Worm (Caenorhabditis elegans) whole organism, dauer: ENCODE measurements around the gene nep-21.
"Not testable (repeated sequence)": the region's sequence is repeated elsewhere in the genome, so short reads cannot be mapped to it uniquely, and the experiment has no call there.

Experiments used
- unc-62 ChIP-seq: sonication (generic microtip); optimal IDR thresholded peaks from 2 replicates; lab custom pipeline; 2017; ENCODE audit warnings: missing biosample characterization, missing genetic modification reagents, missing genetic modification characterization

The nep-21 gene

DNA sequence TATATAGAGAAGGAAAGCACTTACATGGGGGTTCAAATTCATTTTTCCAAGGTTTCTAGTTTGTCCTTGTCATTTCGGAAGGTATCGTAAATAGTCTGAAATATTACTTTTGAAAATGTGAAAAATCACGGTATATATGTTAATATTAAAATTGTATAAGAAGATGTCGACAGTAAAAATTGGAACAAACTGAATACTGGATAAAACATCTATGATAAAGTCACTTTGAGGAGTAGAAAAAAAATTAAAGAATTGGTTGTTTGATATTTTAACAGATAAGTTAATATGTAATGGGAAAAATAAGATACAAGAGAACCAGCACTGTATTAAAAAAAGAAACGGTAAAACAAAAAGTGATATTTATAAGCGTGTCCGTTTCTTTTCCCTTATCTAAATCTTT lies at the start of gene nep-21:
nep-21 (minus strand) TSS at position 101 of the 400 bp plus-strand sequence.
- no peak for TF ChIP-seq unc-62

DNA sequence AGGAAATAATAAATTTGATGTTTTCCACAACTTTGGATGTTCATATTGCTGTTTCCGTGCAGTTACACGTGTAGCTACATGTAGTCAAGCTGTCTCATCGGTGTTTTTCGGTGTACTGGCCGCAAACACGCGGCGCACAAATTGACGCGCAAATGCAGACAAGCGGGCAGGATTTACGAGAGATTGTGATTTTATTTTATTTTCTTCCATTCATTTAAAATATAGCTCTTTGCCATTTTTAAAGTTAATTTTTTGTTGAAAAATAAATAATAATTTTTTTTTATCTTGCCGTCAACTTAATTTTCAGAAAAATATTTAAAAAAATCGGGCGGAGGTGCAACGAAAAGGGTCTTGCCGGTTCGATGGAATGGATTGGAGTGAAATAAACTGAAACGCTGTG lies 48.0 kb upstream of the nep-21 start, which contains the start of gene F40G12.7:
F40G12.7 (plus strand) TSS at position 301 of the 400 bp plus-strand sequence.
- TF ChIP-seq unc-62 = not testable (repeated sequence)

DNA sequence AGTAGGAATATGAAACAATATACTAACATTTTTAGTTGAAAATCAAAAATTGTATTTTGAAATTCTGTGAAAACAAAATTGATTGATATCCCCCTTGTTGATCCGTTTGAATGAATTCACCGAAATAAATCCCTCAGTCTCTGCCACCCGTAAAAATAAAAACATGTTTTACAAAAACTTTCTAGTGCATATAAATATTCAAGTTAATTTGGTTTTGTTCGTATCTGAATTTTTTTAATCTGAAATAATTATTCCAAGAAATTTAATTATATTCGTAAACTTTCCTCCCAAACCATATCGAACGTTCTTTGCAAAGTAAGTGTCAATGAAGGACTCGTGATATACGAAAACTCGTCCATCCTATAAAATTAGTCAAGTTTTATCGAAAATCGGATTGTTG lies 46.7 kb upstream of the nep-21 start, which contains the start of gene F40G12.6:
F40G12.6 (minus strand) TSS at position 101 of the 400 bp plus-strand sequence.
- TF ChIP-seq unc-62 = no peak

DNA sequence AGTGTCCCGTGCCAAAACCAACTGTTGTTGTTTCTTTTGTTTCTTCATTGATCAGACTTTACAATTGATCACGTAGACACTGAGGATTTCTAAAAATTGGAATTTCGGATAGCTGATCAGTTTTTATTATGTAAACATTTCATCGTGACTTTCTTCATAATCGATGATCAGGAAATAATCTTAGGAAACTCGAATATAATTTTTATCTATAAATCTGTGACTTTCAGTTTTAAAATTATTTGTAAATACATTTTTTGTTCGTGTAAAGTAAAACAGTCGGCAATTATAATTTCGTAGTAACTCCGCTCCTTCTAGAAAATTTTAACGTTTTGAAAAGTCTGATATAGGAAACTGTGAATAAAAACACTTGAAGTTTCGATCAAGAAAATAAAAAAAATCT lies 44.5 kb upstream of the nep-21 start, which contains the start of gene F40G12.5:
F40G12.5 (minus strand) TSS at position 101 of the 400 bp plus-strand sequence.
- no peak for TF ChIP-seq unc-62

DNA sequence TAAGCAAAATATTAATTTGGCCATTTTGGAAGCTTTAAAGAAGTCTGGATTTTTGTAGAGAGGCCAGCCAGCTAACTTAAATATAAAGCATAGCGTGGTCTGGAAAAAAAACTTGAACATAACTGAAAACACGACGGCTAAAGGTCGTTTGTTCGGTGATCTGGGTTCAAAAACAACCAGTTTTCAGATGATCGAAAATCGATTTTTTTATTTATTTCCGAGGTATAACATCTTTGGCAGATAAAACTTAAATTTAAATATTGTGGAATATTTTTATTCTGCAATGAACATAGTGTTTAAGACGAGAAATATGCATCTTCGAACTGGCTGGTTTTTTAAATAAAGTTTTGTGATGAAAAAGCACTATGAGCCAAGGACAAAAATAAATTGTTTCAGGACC lies 42.3 kb upstream of the nep-21 start, which contains the start of gene F40G12.4:
F40G12.4 (minus strand) TSS at position 101 of the 400 bp plus-strand sequence.
- TF ChIP-seq unc-62 = no peak

DNA sequence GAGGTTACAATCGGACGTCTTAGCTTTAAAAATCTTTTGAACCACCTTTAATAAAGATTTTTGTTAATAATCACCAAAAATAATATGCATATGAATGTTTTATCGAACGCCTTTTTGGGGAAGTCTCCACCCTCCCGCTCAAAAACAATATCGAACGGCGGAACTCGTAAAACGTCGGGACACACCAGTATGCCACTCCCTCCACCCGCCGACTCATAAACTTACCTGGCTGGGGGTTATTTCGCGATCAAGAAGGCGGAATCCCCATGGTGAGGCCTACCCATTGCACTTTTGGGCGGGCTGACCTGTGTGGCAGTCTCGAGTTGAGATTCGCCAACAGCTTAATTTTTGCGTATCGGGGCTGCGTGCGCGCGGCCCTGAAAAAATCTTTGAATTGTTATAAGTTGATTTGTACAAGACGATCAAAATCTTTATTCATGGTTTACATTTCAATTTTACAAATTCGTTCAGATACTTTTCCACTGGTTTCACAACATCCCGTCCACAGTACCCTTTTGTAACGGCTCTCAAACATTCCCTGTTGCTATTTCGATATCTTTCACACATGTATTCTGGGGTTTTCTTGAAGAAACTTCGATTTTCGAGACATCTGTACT lies 41.2 kb upstream of the nep-21 start:
- no peak for TF ChIP-seq unc-62

DNA sequence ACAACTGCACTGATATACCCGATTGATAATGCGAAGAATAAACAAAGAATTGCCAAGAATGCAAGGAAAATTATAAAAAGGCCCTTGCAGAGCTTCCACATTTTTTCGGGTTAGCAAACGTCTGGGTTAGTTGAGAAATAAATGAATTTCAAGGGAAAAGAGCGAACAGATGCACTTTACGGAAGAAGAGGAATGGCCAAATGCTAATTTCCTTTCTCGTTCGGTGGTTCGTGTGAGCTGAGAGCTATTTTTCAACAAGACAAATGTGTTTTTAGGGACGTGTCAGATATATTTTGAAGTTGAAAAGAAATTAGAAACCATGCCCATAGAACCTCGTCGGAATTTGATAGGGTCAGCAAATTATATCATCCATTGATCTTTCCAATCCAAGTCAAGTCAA lies 34.6 kb upstream of the nep-21 start, which contains the start of gene F40G12.2:
F40G12.2 (minus strand) TSS at position 101 of the 400 bp plus-strand sequence.
- no peak for TF ChIP-seq unc-62

DNA sequence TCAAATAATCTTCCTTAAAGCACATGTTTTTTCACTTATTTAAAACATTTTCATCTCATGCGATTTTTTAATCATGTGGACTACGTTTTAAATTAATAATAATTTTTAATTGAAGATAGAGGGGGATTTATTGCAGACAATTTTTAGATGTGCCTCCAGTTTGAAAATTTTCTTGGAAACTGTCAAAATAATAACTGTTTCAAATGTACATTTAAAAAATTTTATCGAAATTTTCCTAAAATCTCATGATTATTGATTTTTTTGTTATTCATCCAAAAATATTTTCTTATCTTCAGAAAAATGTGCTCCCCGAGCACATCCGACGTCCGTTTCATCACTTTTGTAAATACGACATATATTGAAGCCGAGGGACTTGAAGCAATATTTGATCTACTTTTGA lies 30.5 kb upstream of the nep-21 start, which contains the start of gene sre-8:
sre-8 (plus strand) TSS at position 301 of the 400 bp plus-strand sequence.
- TF ChIP-seq unc-62 = no peak

DNA sequence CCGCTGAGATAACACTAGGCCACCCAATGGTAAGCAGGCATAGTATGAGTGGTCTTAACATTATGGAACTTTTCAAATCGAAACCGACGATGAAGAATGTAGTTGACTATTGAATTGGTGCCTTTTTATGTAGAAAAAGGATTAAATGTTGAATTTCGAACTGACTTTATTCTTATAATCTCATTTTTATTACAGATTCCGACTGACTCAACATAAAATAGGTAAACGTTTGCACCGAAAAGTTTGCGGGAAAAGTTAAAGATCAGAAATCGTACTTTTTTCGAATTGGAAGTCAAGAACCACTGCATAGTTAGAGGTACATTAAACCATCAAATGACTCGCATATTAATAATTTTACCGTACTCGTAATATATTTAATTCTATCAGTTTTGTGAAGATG lies 27.9 kb upstream of the nep-21 start, which contains the start of gene K02E11.7:
K02E11.7 (minus strand) TSS at position 101 of the 400 bp plus-strand sequence.
- no peak for TF ChIP-seq unc-62

DNA sequence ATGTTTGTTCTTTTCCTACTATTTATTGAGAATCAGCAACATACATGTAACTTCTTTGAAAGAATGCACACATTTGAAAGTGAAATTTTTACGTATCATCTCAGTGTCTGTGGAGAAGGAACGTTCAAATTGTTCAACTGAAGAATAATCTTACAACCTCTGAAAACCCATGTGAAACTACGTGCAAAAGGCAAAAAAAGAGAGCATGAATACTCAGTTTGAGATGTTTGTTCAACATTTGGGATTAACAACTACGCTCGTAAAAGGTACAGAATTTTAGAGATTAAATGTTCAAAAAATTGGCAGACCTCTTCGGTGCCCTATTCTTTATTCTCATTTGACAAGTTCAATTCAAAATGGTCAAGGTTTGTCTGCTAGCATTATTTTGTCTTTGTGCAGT lies 25.8 kb upstream of the nep-21 start, which contains the start of gene K02E11.5:
K02E11.5 (plus strand) TSS at position 301 of the 400 bp plus-strand sequence.
- no peak for TF ChIP-seq unc-62

DNA sequence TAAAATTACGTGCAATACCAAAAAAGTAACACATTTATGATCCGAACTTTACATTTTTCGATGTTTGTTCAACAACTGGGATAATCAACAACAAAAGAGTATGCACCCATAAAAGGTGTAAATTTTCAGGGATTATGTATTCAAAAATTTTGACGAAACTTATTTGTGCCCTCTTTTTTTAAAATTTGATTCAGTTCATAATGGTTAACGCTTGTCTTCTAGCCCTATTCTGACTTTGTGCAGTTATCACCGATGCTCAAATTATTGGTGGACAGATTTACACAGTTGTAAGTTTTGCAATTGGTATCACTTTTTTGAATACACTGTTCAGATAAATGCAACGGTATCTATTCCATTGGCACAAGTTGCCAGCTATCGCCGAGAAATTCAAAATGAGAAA lies 22.4 kb upstream of the nep-21 start, which contains the start of gene K02E11.6:
K02E11.6 (plus strand) TSS at position 149 of the 400 bp plus-strand sequence.
- no peak for TF ChIP-seq unc-62

DNA sequence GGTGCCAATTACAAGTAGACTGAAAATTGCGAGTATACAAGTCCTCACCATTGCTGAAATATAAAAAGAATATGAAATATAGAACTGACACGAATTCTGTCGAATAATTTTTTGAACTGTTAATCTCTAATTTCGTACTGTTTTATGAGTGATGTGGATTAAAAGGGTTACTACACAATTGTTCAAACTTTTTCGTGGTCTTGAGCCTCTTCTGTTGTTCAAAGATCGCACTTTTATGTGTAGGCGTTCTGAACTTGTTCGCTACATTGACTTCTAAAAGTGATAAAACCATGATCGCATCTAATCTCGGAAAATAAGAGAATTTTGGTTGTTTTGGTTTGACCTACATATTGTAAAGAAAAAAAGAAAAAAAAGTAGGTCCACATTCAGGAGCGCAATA lies 21.8 kb upstream of the nep-21 start, which contains the start of gene K02E11.4:
K02E11.4 (minus strand) TSS at position 101 of the 400 bp plus-strand sequence.
- no peak for TF ChIP-seq unc-62

DNA sequence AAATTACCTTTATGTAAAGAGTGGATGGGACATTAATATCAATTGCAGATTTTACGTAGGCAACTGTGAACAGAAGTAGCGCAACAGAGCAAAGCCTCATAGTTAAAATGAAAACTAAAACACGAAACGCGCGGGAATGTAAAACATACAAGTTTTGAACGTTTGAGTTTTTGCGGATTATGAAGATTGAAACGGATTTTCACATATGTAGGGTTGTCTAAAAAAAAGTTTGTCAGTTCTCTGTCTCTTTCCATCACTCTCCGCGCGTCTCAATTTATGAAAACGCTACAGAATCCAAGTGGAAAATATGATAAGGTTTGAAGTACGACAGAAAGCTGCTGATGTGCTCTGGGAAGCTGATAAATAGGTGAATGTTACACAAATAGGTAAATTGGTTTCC lies 20.5 kb upstream of the nep-21 start, which contains the start of gene K02E11.3:
K02E11.3 (minus strand) TSS at position 101 of the 400 bp plus-strand sequence.
- TF ChIP-seq unc-62 = no peak

DNA sequence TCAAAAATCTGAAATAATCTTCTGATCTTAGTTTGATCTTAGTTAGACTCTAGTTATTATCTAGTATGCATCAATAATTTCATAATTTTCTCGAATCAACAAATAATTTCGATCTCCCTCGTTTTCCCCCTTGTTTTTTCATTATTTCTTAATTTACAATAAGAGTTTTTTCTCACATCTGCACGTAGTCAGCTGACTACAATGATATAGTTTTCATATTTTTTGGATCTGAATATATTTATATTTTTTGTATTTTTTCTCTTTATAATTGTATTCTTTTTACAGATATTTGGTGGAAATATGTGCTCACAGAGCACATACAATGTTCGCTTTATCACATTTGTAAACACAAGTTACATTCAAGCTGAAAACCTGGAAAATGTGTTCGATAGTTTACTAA lies 17.6 kb upstream of the nep-21 start, which contains the start of gene sre-7:
sre-7 (plus strand) TSS at position 301 of the 400 bp plus-strand sequence.
- no peak for TF ChIP-seq unc-62

DNA sequence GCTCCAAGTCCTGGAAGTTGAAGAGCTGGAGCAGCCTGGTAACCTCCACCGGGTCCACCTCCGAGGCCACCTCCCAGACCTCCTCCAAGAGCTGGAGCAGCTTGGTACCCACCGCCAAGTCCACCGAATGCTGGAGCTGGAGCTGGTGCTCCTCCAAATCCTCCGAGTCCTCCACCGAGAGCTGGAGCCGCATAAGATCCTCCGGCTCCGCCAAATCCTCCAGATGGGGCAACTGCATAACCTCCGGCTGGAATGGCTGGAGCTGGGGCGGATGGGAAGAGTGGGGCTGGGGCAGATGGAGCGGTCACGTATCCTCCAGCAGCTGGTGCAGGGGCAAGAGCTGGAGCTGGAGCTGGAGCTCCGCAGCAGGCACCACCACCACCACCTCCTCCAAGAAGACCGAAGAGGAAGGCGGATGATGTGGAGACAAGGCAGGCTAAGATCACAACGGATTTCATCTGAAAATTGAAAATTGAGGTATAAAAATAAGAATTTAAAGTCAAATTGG lies 14.5 kb upstream of the nep-21 start, which contains the start of gene K02E11.10:
K02E11.10 (minus strand) TSS at position 458 of the 508 bp plus-strand sequence.
- no peak for TF ChIP-seq unc-62

DNA sequence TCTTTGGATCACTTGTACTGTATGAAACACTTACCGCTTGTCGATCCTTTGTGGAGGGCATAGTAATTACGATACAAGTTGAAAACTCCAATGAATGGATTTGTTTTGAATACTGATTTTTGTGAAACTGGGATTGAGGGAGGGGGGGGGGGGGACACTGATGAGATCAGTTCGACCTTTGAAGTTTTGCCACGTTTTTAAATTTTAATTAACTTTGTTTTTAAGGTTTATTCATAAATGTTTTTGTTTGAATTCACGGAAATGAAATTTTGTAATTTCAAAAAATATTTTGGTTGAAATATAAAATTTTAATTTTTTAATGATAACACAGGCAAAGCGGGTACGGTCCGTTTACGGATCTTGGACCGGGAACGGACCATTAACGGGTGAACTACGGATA lies 9.7 kb upstream of the nep-21 start, which contains the start of gene ent-3:
ent-3 (minus strand) TSS at position 101 of the 400 bp plus-strand sequence.
- no peak for TF ChIP-seq unc-62

DNA sequence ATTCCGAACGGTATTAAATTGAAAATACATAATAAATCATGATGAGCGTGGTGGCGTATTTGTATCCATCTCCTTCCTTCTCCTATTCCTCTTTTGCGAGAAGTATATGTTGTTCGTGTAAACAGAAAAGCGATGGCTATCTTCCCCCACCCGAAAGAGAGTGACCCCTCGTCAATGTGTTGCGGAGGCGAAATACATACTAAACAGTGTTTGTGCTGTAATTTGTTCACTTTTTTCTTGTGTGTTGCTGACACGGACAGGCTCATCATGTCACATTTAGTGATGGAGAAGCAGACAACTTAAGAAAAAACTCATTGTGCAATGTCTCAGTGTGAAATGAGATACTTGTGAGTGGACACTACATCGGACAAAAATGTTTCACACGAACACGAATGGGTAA lies 5.4 kb upstream of the nep-21 start:
- no peak for TF ChIP-seq unc-62
